Worm (Caenorhabditis elegans): Measurements from ENCODE around the gene mbr-1.

Gene mbr-1

DNA sequence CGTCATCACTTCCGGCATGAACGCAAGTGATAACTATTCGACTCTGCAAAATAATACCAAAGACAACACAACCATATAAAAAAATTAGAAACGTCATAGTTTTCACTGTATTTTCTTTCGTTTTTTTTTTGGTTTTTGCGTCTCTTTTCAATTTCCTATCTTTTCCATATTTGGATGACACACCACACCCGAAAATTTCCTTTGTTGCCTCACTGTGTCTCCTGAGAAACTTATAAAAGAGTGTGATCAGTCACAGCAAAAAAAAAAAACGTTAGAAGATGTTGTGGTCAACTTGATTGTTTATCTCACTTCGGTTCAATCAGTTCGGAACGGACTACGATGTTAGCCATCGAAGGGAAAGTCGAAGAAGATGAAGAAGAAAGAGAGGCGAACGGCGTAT lies 32.1 kb downstream of the mbr-1 start (continued):
- TF ChIP-seq nhr-76 (tag; optimal IDR thresholded peaks at IDR 0.05) (no peak), zfp-2 (tag; optimal IDR thresholded peaks at IDR 0.05) (no peak), ceh-62 (tag; optimal IDR thresholded peaks at IDR 0.05) (no peak), unc-130 (GFP tag; optimal IDR thresholded peaks at IDR 0.05) (no peak)

DNA sequence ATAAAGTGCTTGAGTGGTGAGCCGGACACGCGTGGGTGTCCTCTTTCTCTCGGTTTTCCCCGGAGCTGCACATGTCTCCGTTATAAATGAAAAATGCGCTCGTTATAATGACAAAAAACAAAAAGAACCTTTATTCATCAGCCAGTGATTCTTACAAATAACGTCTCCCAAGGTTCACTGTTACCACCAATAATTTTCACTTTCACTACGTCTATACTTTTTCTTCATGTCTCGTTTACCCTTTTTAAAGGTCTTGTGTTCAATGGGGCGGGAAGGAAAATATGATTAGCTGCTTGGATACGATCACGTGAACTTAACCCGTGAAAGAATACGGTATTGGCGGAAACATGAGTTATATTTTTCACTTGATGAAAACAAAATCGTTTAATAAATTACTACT lies 33.5 kb downstream of the mbr-1 start:
- peak; percentile 94 for TF ChIP-seq hlh-30 (tag; optimal IDR thresholded peaks at IDR 0.05; ENCODE audit: insufficient read depth)
- no peak for TF ChIP-seq unc-39 (tag; optimal IDR thresholded peaks at IDR 0.05)
- peak; percentile 1 for TF ChIP-seq cey-2 (tag; optimal IDR thresholded peaks at IDR 0.05; ENCODE audit: borderline replicate concordance, insufficient read depth)
- TF ChIP-seq nhr-48 (tag; optimal IDR thresholded peaks at IDR 0.05) = peak; percentile 11
- peak; percentile 70 for TF ChIP-seq ama-1 (optimal IDR thresholded peaks at IDR 0.05)
- TF ChIP-seq hlh-11 (tag; optimal IDR thresholded peaks at IDR 0.05) = peak; percentile 68
- peak; percentile 31 for TF ChIP-seq dve-1 (tag; optimal IDR thresholded peaks at IDR 0.05; ENCODE audit: insufficient read depth)
- TF ChIP-seq lsy-2 (tag; optimal IDR thresholded peaks at IDR 0.05) = peak in 1 of 2 experiments; percentile 71
- TF ChIP-seq nhr-28 (tag; optimal IDR thresholded peaks at IDR 0.05) = peak; percentile 23
- TF ChIP-seq nhr-76 (tag; optimal IDR thresholded peaks at IDR 0.05) = no peak
- TF ChIP-seq ceh-62 (tag; optimal IDR thresholded peaks at IDR 0.05) = no peak
- no peak for TF ChIP-seq F10B5.3 (tag; optimal IDR thresholded peaks at IDR 0.05)
- TF ChIP-seq duxl-1 (tag; optimal IDR thresholded peaks at IDR 0.05; ENCODE audit: poor library complexity) = no peak
- TF ChIP-seq snpc-1.2 (GFP tag; IDR thresholded peaks at IDR 0.05) = no peak
- peak; percentile 49; the same call in 1 of the 2 replicates for TF ChIP-seq tra-1 (GFP tag; IDR thresholded peaks at IDR 0.05)
- peak in 1 of 2 experiments; percentile 56 for TF ChIP-seq mdl-1 (tag; optimal IDR thresholded peaks at IDR 0.05)
- TF ChIP-seq nhr-77 (tag; optimal IDR thresholded peaks at IDR 0.05) = peak; percentile 64
- TF ChIP-seq dmd-6 (GFP tag; IDR thresholded peaks at IDR 0.05) = peak; percentile 31; the same call in 1 of the 2 replicates

DNA sequence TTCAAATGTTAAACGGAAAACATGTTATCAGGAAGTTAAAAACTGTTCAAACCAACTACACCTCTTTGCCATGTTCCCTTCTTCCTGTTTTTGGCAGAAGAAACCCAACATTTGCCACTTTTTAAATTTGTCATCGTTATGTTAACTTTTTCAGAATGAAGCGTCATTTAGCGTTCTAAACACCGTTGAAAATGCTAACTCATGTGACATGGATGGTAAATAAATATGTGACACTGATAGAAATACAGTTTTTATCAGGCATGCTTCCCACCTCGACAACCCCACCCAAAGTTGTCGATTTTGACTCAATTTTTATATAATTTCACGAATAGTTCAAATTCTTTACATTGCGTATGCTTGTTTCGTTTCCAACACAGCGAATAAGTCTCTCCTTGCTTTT lies 34.5 kb downstream of the mbr-1 start:
- TF ChIP-seq Y48G9A.11 (GFP tag; IDR thresholded peaks at IDR 0.05) = no peak
- no peak for TF ChIP-seq zip-11 (GFP tag; IDR thresholded peaks at IDR 0.05)
- TF ChIP-seq ZK546.5 (tag; optimal IDR thresholded peaks at IDR 0.05) = no peak
- TF ChIP-seq nhr-28 (tag; optimal IDR thresholded peaks at IDR 0.05) = peak; percentile 73
- TF ChIP-seq mep-1 (tag; optimal IDR thresholded peaks at IDR 0.05) = peak; percentile 30
- peak; percentile 29 for TF ChIP-seq nhr-77 (tag; optimal IDR thresholded peaks at IDR 0.05)
- 0 out of 4 replicates have a peak, but pooled peaks of 1 of the 2 experiments have one; percentile 30 for TF ChIP-seq madf-5 (GFP tag; IDR thresholded peaks at IDR 0.05)
- TF ChIP-seq ztf-11 (tag; optimal IDR thresholded peaks at IDR 0.05) = no peak
- peak; percentile 70 for TF ChIP-seq pqm-1 (tag; optimal IDR thresholded peaks at IDR 0.05)
- TF ChIP-seq lin-1 (GFP tag; IDR thresholded peaks at IDR 0.05) = no peak
- peak in 1 of 2 experiments; percentile 7 for TF ChIP-seq mdl-1 (tag; optimal IDR thresholded peaks at IDR 0.05)
- TF ChIP-seq php-3 (GFP tag; IDR thresholded peaks at IDR 0.05) = 0 out of 2 replicates have a peak, but pooled peaks have one; percentile 7
- no peak for TF ChIP-seq Y75B8A.6 (GFP tag; IDR thresholded peaks at IDR 0.05)
- TF ChIP-seq set-16 (GFP tag; IDR thresholded peaks at IDR 0.05) = no peak
- peak; percentile 44 for TF ChIP-seq dve-1 (tag; optimal IDR thresholded peaks at IDR 0.05; ENCODE audit: insufficient read depth)
- no peak for TF ChIP-seq lin-15B (tag; optimal IDR thresholded peaks at IDR 0.05)
- no peak for TF ChIP-seq snpc-4 (tag; optimal IDR thresholded peaks at IDR 0.05)
- TF ChIP-seq skn-1 (tag; optimal IDR thresholded peaks at IDR 0.05) = no peak
- TF ChIP-seq pha-4 (GFP tag; IDR thresholded peaks at IDR 0.05) = no peak
- TF ChIP-seq pha-4 (tag; optimal IDR thresholded peaks at IDR 0.05) = no peak
- TF ChIP-seq ceh-44 (GFP tag; IDR thresholded peaks at IDR 0.05) = no peak
- peak; percentile 70 for TF ChIP-seq hlh-11 (tag; optimal IDR thresholded peaks at IDR 0.05)
- TF ChIP-seq dmd-6 (GFP tag; IDR thresholded peaks at IDR 0.05) = peak; percentile 63
- peak; percentile 35 for TF ChIP-seq hlh-30 (tag; optimal IDR thresholded peaks at IDR 0.05; ENCODE audit: insufficient read depth)
- no peak for TF ChIP-seq daf-16 (GFP tag; optimal IDR thresholded peaks at IDR 0.05)
- TF ChIP-seq daf-16 (tag; optimal IDR thresholded peaks at IDR 0.05) = peak; percentile 96
- TF ChIP-seq dmd-8 (GFP tag; IDR thresholded peaks at IDR 0.05) = no peak
- no peak for TF ChIP-seq lin-39 (tag; optimal IDR thresholded peaks at IDR 0.05)
- TF ChIP-seq hif-1 (tag; optimal IDR thresholded peaks at IDR 0.05) = no peak
- no peak for TF ChIP-seq duxl-1 (tag; optimal IDR thresholded peaks at IDR 0.05; ENCODE audit: poor library complexity)

Data from whole organism, L4 larva.